ENCODE assay signal across 1 fruit fly cellular context in genomic region chrX:10570142-10570756, dm6.
A peak's percentile ranks its signal among the peaks of the same experiment; 100 is the strongest.
TF ChIP-seq lines count a peak whose summit lies in the region.

No protein-coding gene starts in this region.

TF ChIP-seq in whole organism, embryonic, 481 proteins besides CTCF, POLR2A, EP300 and RAD21 (continued from another document and continues in another):
- peak; percentile 12 for TF ChIP-seq tx (GFP tag; optimal IDR thresholded peaks at IDR 0.05; lab: Kevin White, UChicago)
- TF ChIP-seq sqz (GFP tag; optimal IDR thresholded peaks at IDR 0.05; lab: Kevin White, UChicago): no peak
- TF ChIP-seq ham (GFP tag; IDR thresholded peaks at IDR 0.05; lab: Robert Waterston, UW): no peak
- no peak for TF ChIP-seq exex (tag; optimal IDR thresholded peaks at IDR 0.05; lab: Kevin White, UChicago)
- no peak for TF ChIP-seq zen (tag; optimal IDR thresholded peaks at IDR 0.05; lab: Kevin White, UChicago)
- no peak for TF ChIP-seq Spps (tag; optimal IDR thresholded peaks at IDR 0.05; lab: Kevin White, UChicago)
- TF ChIP-seq mld (GFP tag; IDR thresholded peaks at IDR 0.05; lab: Robert Waterston, UW; ENCODE audit: partially characterized antibody): no peak
- TF ChIP-seq gt (GFP tag; IDR thresholded peaks at IDR 0.05; lab: Robert Waterston, UW): no peak
- no peak for TF ChIP-seq toy (GFP tag; IDR thresholded peaks at IDR 0.05; lab: Robert Waterston, UW)
- TF ChIP-seq CG31224 (GFP tag; IDR thresholded peaks at IDR 0.05; lab: Robert Waterston, UW): no peak
- TF ChIP-seq tap (tag; optimal IDR thresholded peaks at IDR 0.05; lab: Kevin White, UChicago): peak; percentile 32
- no peak for TF ChIP-seq MESR4 (GFP tag; optimal IDR thresholded peaks at IDR 0.05; lab: Kevin White, UChicago)
- TF ChIP-seq CG7928 (GFP tag; optimal IDR thresholded peaks at IDR 0.05; lab: Kevin White, UChicago): no peak
- TF ChIP-seq ase (GFP tag; IDR thresholded peaks at IDR 0.05; lab: Robert Waterston, UW): peak; percentile 38; the same call in 1 of the 3 replicates
- no peak for TF ChIP-seq MBD-R2 (GFP tag; IDR thresholded peaks at IDR 0.05; lab: Robert Waterston, UW)
- no peak for TF ChIP-seq CG16779 (GFP tag; IDR thresholded peaks at IDR 0.05; lab: Robert Waterston, UW)
- TF ChIP-seq CG17829 (tag; optimal IDR thresholded peaks at IDR 0.05; lab: Kevin White, UChicago): no peak
- peak; percentile 50 for TF ChIP-seq ewg (GFP tag; optimal IDR thresholded peaks at IDR 0.05; lab: Kevin White, UChicago)
- TF ChIP-seq CG3065 (GFP tag; optimal IDR thresholded peaks at IDR 0.05; lab: Kevin White, UChicago): no peak
- no peak for TF ChIP-seq Dref (GFP tag; IDR thresholded peaks at IDR 0.05; lab: Robert Waterston, UW)
- peak; percentile 61 for TF ChIP-seq CG18599 (GFP tag; optimal IDR thresholded peaks at IDR 0.05; lab: Kevin White, UChicago)
- peak; percentile 64 for TF ChIP-seq CG12219 (GFP tag; optimal IDR thresholded peaks at IDR 0.05; lab: Kevin White, UChicago)
- TF ChIP-seq TFAM (GFP tag; optimal IDR thresholded peaks at IDR 0.05; lab: Kevin White, UChicago): no peak
- peak; percentile 65 for TF ChIP-seq ttk (GFP tag; IDR thresholded peaks at IDR 0.05; lab: Robert Waterston, UW)
- no peak for TF ChIP-seq pros (GFP tag; optimal IDR thresholded peaks at IDR 0.05; lab: Kevin White, UChicago)
- TF ChIP-seq phol (tag; optimal IDR thresholded peaks at IDR 0.05; lab: Kevin White, UChicago): peak; percentile 56
- TF ChIP-seq CG14441 (GFP tag; IDR thresholded peaks at IDR 0.05; lab: Robert Waterston, UW): no peak; the same call in 1 of the 2 replicates
- TF ChIP-seq CG1024 (GFP tag; IDR thresholded peaks at IDR 0.05; lab: Robert Waterston, UW): no peak
- TF ChIP-seq B-H2 (GFP tag; optimal IDR thresholded peaks at IDR 0.05; lab: Kevin White, UChicago): no peak
- TF ChIP-seq insv (GFP tag; optimal IDR thresholded peaks at IDR 0.05; lab: Kevin White, UChicago): no peak
- TF ChIP-seq CG10462 (GFP tag; optimal IDR thresholded peaks at IDR 0.05; lab: Kevin White, UChicago): peak; percentile 21
- TF ChIP-seq Scr (GFP tag; IDR thresholded peaks at IDR 0.05; lab: Robert Waterston, UW; ENCODE audit: partially characterized antibody): no peak
- peak; percentile 24 for TF ChIP-seq chn (GFP tag; optimal IDR thresholded peaks at IDR 0.05; lab: Kevin White, UChicago)
- TF ChIP-seq Trl (optimal IDR thresholded peaks at IDR 0.05; lab: Kevin White, UChicago): no peak
- TF ChIP-seq Trl (GFP tag; optimal IDR thresholded peaks at IDR 0.05; lab: Kevin White, UChicago): no peak
- TF ChIP-seq NC2α (GFP tag; optimal IDR thresholded peaks at IDR 0.05; lab: Kevin White, UChicago): no peak
- TF ChIP-seq eve (GFP tag; optimal IDR thresholded peaks at IDR 0.05; lab: Kevin White, UChicago): no peak
- TF ChIP-seq sd (tag; optimal IDR thresholded peaks at IDR 0.05; lab: Kevin White, UChicago): no peak
- TF ChIP-seq CG11504 (tag; optimal IDR thresholded peaks at IDR 0.05; lab: Kevin White, UChicago): peak; percentile 74
- peak; percentile 2 for TF ChIP-seq CG8359 (GFP tag; optimal IDR thresholded peaks at IDR 0.05; lab: Kevin White, UChicago; ENCODE audit: borderline replicate concordance)
- TF ChIP-seq gsb-n (tag; optimal IDR thresholded peaks at IDR 0.05; lab: Kevin White, UChicago): peak; percentile 33
- TF ChIP-seq Dfd (GFP tag; optimal IDR thresholded peaks at IDR 0.05; lab: Kevin White, UChicago): no peak
- TF ChIP-seq Hey (tag; optimal IDR thresholded peaks at IDR 0.05; lab: Kevin White, UChicago): no peak
- no peak for TF ChIP-seq CG10274 (GFP tag; optimal IDR thresholded peaks at IDR 0.05; lab: Kevin White, UChicago)
- no peak for TF ChIP-seq CG10431 (GFP tag; optimal IDR thresholded peaks at IDR 0.05; lab: Kevin White, UChicago)
- TF ChIP-seq rib (GFP tag; IDR thresholded peaks at IDR 0.05; lab: Robert Waterston, UW): no peak
- no peak for TF ChIP-seq Hmx (GFP tag; optimal IDR thresholded peaks at IDR 0.05; lab: Kevin White, UChicago)
- no peak for TF ChIP-seq z (GFP tag; IDR thresholded peaks at IDR 0.05; lab: Robert Waterston, UW)
- TF ChIP-seq jigr1 (GFP tag; IDR thresholded peaks at IDR 0.05; lab: Robert Waterston, UW): no peak
- TF ChIP-seq gfzf (GFP tag; optimal IDR thresholded peaks at IDR 0.05; lab: Kevin White, UChicago): no peak
- no peak for TF ChIP-seq CG2129 (GFP tag; IDR thresholded peaks at IDR 0.05; lab: Robert Waterston, UW; ENCODE audit: partially characterized antibody)
- TF ChIP-seq CG1603 (tag; optimal IDR thresholded peaks at IDR 0.05; lab: Kevin White, UChicago): peak; percentile 86
- peak; percentile 31 for TF ChIP-seq CoRest (tag; optimal IDR thresholded peaks at IDR 0.05; lab: Kevin White, UChicago)
- TF ChIP-seq CG1792 (GFP tag; optimal IDR thresholded peaks at IDR 0.05; lab: Kevin White, UChicago): no peak
- TF ChIP-seq HLHmδ (GFP tag; optimal IDR thresholded peaks at IDR 0.05; lab: Kevin White, UChicago): no peak
- TF ChIP-seq CG3726 (GFP tag; IDR thresholded peaks at IDR 0.05; lab: Robert Waterston, UW): no peak
- TF ChIP-seq CG10267 (tag; optimal IDR thresholded peaks at IDR 0.05; lab: Kevin White, UChicago): no peak
- TF ChIP-seq tin (GFP tag; optimal IDR thresholded peaks at IDR 0.05; lab: Kevin White, UChicago): peak; percentile 39
- peak; percentile 40; the same call in 1 of the 3 replicates for TF ChIP-seq CG7357 (GFP tag; IDR thresholded peaks at IDR 0.05; lab: Robert Waterston, UW)
- peak; percentile 39 for TF ChIP-seq her (GFP tag; optimal IDR thresholded peaks at IDR 0.05; lab: Kevin White, UChicago)
- TF ChIP-seq CG11696 (GFP tag; IDR thresholded peaks at IDR 0.05; lab: Robert Waterston, UW): no peak
- no peak for TF ChIP-seq CG8765 (GFP tag; IDR thresholded peaks at IDR 0.05; lab: Robert Waterston, UW)
- TF ChIP-seq onecut (GFP tag; IDR thresholded peaks at IDR 0.05; lab: Robert Waterston, UW): no peak
- no peak for TF ChIP-seq h (optimal IDR thresholded peaks at IDR 0.05; lab: Kevin White, UChicago)
- TF ChIP-seq Bgb (GFP tag; IDR thresholded peaks at IDR 0.05; lab: Robert Waterston, UW; ENCODE audit: partially characterized antibody): no peak
- no peak for TF ChIP-seq fd64A (GFP tag; optimal IDR thresholded peaks at IDR 0.05; lab: Kevin White, UChicago)
- no peak for TF ChIP-seq CG17568 (GFP tag; optimal IDR thresholded peaks at IDR 0.05; lab: Kevin White, UChicago)
- no peak for TF ChIP-seq CG15073 (GFP tag; optimal IDR thresholded peaks at IDR 0.05; lab: Kevin White, UChicago)
- peak; percentile 32 for TF ChIP-seq mam (GFP tag; optimal IDR thresholded peaks at IDR 0.05; lab: Kevin White, UChicago)
- TF ChIP-seq CG11093 (GFP tag; IDR thresholded peaks at IDR 0.05; lab: Robert Waterston, UW): no peak
- no peak for TF ChIP-seq CG16813 (GFP tag; IDR thresholded peaks at IDR 0.05; lab: Robert Waterston, UW; ENCODE audit: partially characterized antibody)
- TF ChIP-seq pho (GFP tag; optimal IDR thresholded peaks at IDR 0.05; lab: Kevin White, UChicago): no peak
- no peak for TF ChIP-seq CG15479 (GFP tag; optimal IDR thresholded peaks at IDR 0.05; lab: Kevin White, UChicago)
- TF ChIP-seq stc (GFP tag; IDR thresholded peaks at IDR 0.05; lab: Robert Waterston, UW): peak; percentile 23; the same call in 1 of the 2 replicates
- no peak for TF ChIP-seq CG4282 (GFP tag; optimal IDR thresholded peaks at IDR 0.05; lab: Kevin White, UChicago)
- no peak for TF ChIP-seq Tbp (GFP tag; optimal IDR thresholded peaks at IDR 0.05; lab: Kevin White, UChicago)
- TF ChIP-seq NC2β (GFP tag; optimal IDR thresholded peaks at IDR 0.05; lab: Kevin White, UChicago): peak; percentile 20
- no peak for TF ChIP-seq CG11560 (tag; IDR thresholded peaks at IDR 0.05; lab: Robert Waterston, UW)
- TF ChIP-seq CG8281 (tag; optimal IDR thresholded peaks at IDR 0.05; lab: Kevin White, UChicago): no peak
- peak; percentile 13 for TF ChIP-seq D19A (tag; optimal IDR thresholded peaks at IDR 0.05; lab: Kevin White, UChicago)
- TF ChIP-seq CG9817 (tag; optimal IDR thresholded peaks at IDR 0.05; lab: Kevin White, UChicago): peak; percentile 1
- TF ChIP-seq gcm (GFP tag; optimal IDR thresholded peaks at IDR 0.05; lab: Kevin White, UChicago): no peak
- no peak for TF ChIP-seq CG2116 (GFP tag; optimal IDR thresholded peaks at IDR 0.05; lab: Kevin White, UChicago)
- no peak for TF ChIP-seq CG11085 (GFP tag; IDR thresholded peaks at IDR 0.05; lab: Robert Waterston, UW)
- TF ChIP-seq CG16815 (GFP tag; optimal IDR thresholded peaks at IDR 0.05; lab: Kevin White, UChicago): no peak
- peak; percentile 47 for TF ChIP-seq Hsf (GFP tag; optimal IDR thresholded peaks at IDR 0.05; lab: Kevin White, UChicago)
- 0 out of 2 replicates have a peak, but pooled peaks have one; percentile 39 for TF ChIP-seq CG5953 (GFP tag; IDR thresholded peaks at IDR 0.05; lab: Robert Waterston, UW)
- TF ChIP-seq org-1 (GFP tag; optimal IDR thresholded peaks at IDR 0.05; lab: Kevin White, UChicago): peak; percentile 62
- TF ChIP-seq Blimp-1 (GFP tag; optimal IDR thresholded peaks at IDR 0.05; lab: Kevin White, UChicago): peak; percentile 56
- TF ChIP-seq stwl (tag; optimal IDR thresholded peaks at IDR 0.05; lab: Kevin White, UChicago): no peak
- TF ChIP-seq Hmr (GFP tag; optimal IDR thresholded peaks at IDR 0.05; lab: Kevin White, UChicago): peak; percentile 53
- TF ChIP-seq Bdp1 (GFP tag; optimal IDR thresholded peaks at IDR 0.05; lab: Kevin White, UChicago): no peak
- peak; percentile 39 for TF ChIP-seq CG12071 (GFP tag; optimal IDR thresholded peaks at IDR 0.05; lab: Kevin White, UChicago)
- TF ChIP-seq CG7372 (GFP tag; IDR thresholded peaks at IDR 0.05; lab: Robert Waterston, UW): no peak
- TF ChIP-seq dpn (GFP tag; optimal IDR thresholded peaks at IDR 0.05; lab: Kevin White, UChicago): peak; percentile 23 to 66
- no peak for TF ChIP-seq CG7745 (tag; optimal IDR thresholded peaks at IDR 0.05; lab: Kevin White, UChicago)
- peak; percentile 38 for TF ChIP-seq Ssrp (tag; optimal IDR thresholded peaks at IDR 0.05; lab: Kevin White, UChicago)
- no peak for TF ChIP-seq CG33213 (GFP tag; optimal IDR thresholded peaks at IDR 0.05; lab: Kevin White, UChicago)
- no peak for TF ChIP-seq CG42726 (GFP tag; IDR thresholded peaks at IDR 0.05; lab: Robert Waterston, UW; ENCODE audit: partially characterized antibody)
- TF ChIP-seq CG15269 (tag; optimal IDR thresholded peaks at IDR 0.05; lab: Kevin White, UChicago): peak; percentile 58
- TF ChIP-seq Ets97D (GFP tag; optimal IDR thresholded peaks at IDR 0.05; lab: Kevin White, UChicago): no peak
- no peak for TF ChIP-seq chm (GFP tag; IDR thresholded peaks at IDR 0.05; lab: Robert Waterston, UW)
- TF ChIP-seq cad (GFP tag; optimal IDR thresholded peaks at IDR 0.05; lab: Kevin White, UChicago): no peak
- TF ChIP-seq tll (GFP tag; optimal IDR thresholded peaks at IDR 0.05; lab: Kevin White, UChicago): no peak
- peak; percentile 59 for TF ChIP-seq CG31441 (GFP tag; IDR thresholded peaks at IDR 0.05; lab: Robert Waterston, UW)
- TF ChIP-seq CG4820 (GFP tag; optimal IDR thresholded peaks at IDR 0.05; lab: Kevin White, UChicago): no peak
- TF ChIP-seq CG17912 (GFP tag; optimal IDR thresholded peaks at IDR 0.05; lab: Kevin White, UChicago): no peak
- TF ChIP-seq CG6654 (GFP tag; optimal IDR thresholded peaks at IDR 0.05; lab: Kevin White, UChicago): peak; percentile 42
- TF ChIP-seq nmo (GFP tag; optimal IDR thresholded peaks at IDR 0.05; lab: Kevin White, UChicago): peak; percentile 40
- no peak for TF ChIP-seq CG10959 (GFP tag; IDR thresholded peaks at IDR 0.05; lab: Robert Waterston, UW)
- no peak for TF ChIP-seq Fer2 (tag; optimal IDR thresholded peaks at IDR 0.05; lab: Kevin White, UChicago)
- no peak for TF ChIP-seq Ets65A (GFP tag; lab: Kevin White, UChicago)
- peak; percentile 23 for TF ChIP-seq jumu (GFP tag; optimal IDR thresholded peaks at IDR 0.05; lab: Kevin White, UChicago)
- no peak for TF ChIP-seq Ravus (GFP tag; IDR thresholded peaks at IDR 0.05; lab: Robert Waterston, UW)
- peak; percentile 24 for TF ChIP-seq slp2 (GFP tag; optimal IDR thresholded peaks at IDR 0.05; lab: Kevin White, UChicago)
- TF ChIP-seq otp (GFP tag; IDR thresholded peaks at IDR 0.05; lab: Robert Waterston, UW): no peak; the same call in 2 of the 3 replicates
- TF ChIP-seq CrebB (tag; optimal IDR thresholded peaks at IDR 0.05; lab: Kevin White, UChicago): no peak
- no peak for TF ChIP-seq inv (GFP tag; IDR thresholded peaks at IDR 0.05; lab: Robert Waterston, UW; ENCODE audit: partially characterized antibody)
- no peak for TF ChIP-seq CG6791 (GFP tag; IDR thresholded peaks at IDR 0.05; lab: Robert Waterston, UW; ENCODE audit: partially characterized antibody)
- peak; percentile 25 for TF ChIP-seq lbe (GFP tag; optimal IDR thresholded peaks at IDR 0.05; lab: Kevin White, UChicago)
- TF ChIP-seq bbx (GFP tag; IDR thresholded peaks at IDR 0.05; lab: Robert Waterston, UW; ENCODE audit: partially characterized antibody): no peak
- no peak for TF ChIP-seq B-H1 (GFP tag; IDR thresholded peaks at IDR 0.05; lab: Robert Waterston, UW)
- no peak for TF ChIP-seq GATAe (GFP tag; conservative IDR thresholded peaks at IDR 0.05; lab: Robert Waterston, UW)
- no peak for TF ChIP-seq Bteb2 (GFP tag; optimal IDR thresholded peaks at IDR 0.05; lab: Kevin White, UChicago)
- no peak for TF ChIP-seq lov (optimal IDR thresholded peaks at IDR 0.05; lab: Kevin White, UChicago)
- no peak for TF ChIP-seq lov (GFP tag; IDR thresholded peaks at IDR 0.05; lab: Robert Waterston, UW)
- TF ChIP-seq Pdp1 (GFP tag; optimal IDR thresholded peaks at IDR 0.05; lab: Kevin White, UChicago): peak; percentile 35 to 62
- no peak for TF ChIP-seq ato (GFP tag; IDR thresholded peaks at IDR 0.05; lab: Robert Waterston, UW; ENCODE audit: partially characterized antibody)
- TF ChIP-seq CG30020 (tag; optimal IDR thresholded peaks at IDR 0.05; lab: Kevin White, UChicago): no peak
- TF ChIP-seq sob (GFP tag; IDR thresholded peaks at IDR 0.05; lab: Robert Waterston, UW): no peak
- peak; percentile 58 for TF ChIP-seq Xbp1 (GFP tag; optimal IDR thresholded peaks at IDR 0.05; lab: Kevin White, UChicago)
- TF ChIP-seq CG8478 (optimal IDR thresholded peaks at IDR 0.05; lab: Kevin White, UChicago): no peak
- TF ChIP-seq CG32767 (GFP tag; IDR thresholded peaks at IDR 0.05; lab: Robert Waterston, UW): peak; percentile 52; the same call in 1 of the 2 replicates
- peak; percentile 76 for TF ChIP-seq vvl (GFP tag; IDR thresholded peaks at IDR 0.05; lab: Robert Waterston, UW)
- TF ChIP-seq CG9797 (GFP tag; optimal IDR thresholded peaks at IDR 0.05; lab: Kevin White, UChicago): no peak
- TF ChIP-seq CG33557 (GFP tag; optimal IDR thresholded peaks at IDR 0.05; lab: Kevin White, UChicago): no peak
- peak; percentile 51 for TF ChIP-seq CG7556 (GFP tag; optimal IDR thresholded peaks at IDR 0.05; lab: Kevin White, UChicago)
